Worm (Caenorhabditis elegans) whole organism, L4 larva: ENCODE measurements around the gene fipr-9.

Experiments
- D1046.2 ChIP-seq: fragments of 200-800 bp; sonication (Bioruptor generic); IDR thresholded peaks from 2 replicates; pipeline ENCODE4 v1.3.6; 2022; ENCODE audit warnings: missing genetic modification characterization, missing compliant biosample characterization
- F10B5.3 ChIP-seq: sonication (generic microtip); optimal IDR thresholded peaks from 2 replicates; lab custom pipeline; 2016; ENCODE audit warnings: mild to moderate bottlenecking, missing genetic modification characterization, missing compliant biosample characterization
- T20F7.1 ChIP-seq: fragments of 200-800 bp; sonication (Bioruptor generic); optimal IDR thresholded peaks from 2 replicates; lab custom pipeline; 2018; ENCODE audit warnings: mild to moderate bottlenecking, missing genetic modification characterization, missing compliant biosample characterization
- T26A8.4 ChIP-seq: fragments of 200-800 bp; sonication (Bioruptor generic); IDR thresholded peaks from 2 replicates; pipeline ENCODE4 v1.3.6; 2022; ENCODE audit warnings: missing genetic modification characterization, missing compliant biosample characterization
- Y48G9A.11 ChIP-seq: fragments of 200-800 bp; sonication (Bioruptor generic); IDR thresholded peaks from 2 replicates; pipeline ENCODE4 v1.3.6; 2022; ENCODE audit warnings: missing genetic modification reagents, missing genetic modification characterization, missing compliant biosample characterization
- Y75B8A.6 ChIP-seq: fragments of 200-800 bp; sonication (Bioruptor generic); IDR thresholded peaks from 2 replicates; pipeline ENCODE4 v1.3.6; 2022; ENCODE audit warnings: missing genetic modification reagents, missing genetic modification characterization, missing compliant biosample characterization
- aha-1 ChIP-seq: fragments of 150-350 bp; peaks from one replicate; lab custom pipeline; 2014; ENCODE audit warnings: missing biosample characterization, missing genetic modification characterization
- aly-2 ChIP-seq: sonication (generic microtip); optimal IDR thresholded peaks from 2 replicates; lab custom pipeline; 2018; ENCODE audit warnings: missing biosample characterization, missing genetic modification characterization
- ama-1 ChIP-seq: fragments of 150-350 bp; optimal IDR thresholded peaks from 2 replicates; lab custom pipeline; 2014; ENCODE audit warnings: inconsistent platforms, mixed read lengths
- ceh-20 ChIP-seq: fragments of 200-800 bp; sonication (Bioruptor generic); IDR thresholded peaks from 2 replicates; pipeline ENCODE4 v1.3.6; 2022; ENCODE audit warnings: missing genetic modification reagents, missing genetic modification characterization, missing compliant biosample characterization
- ceh-62 ChIP-seq: sonication (generic microtip); optimal IDR thresholded peaks from 2 replicates; lab custom pipeline; 2017; ENCODE audit warnings: missing biosample characterization, missing genetic modification characterization
- ces-1 ChIP-seq: fragments of 150-350 bp; sonication (generic microtip); optimal IDR thresholded peaks from 4 replicates; lab custom pipeline; 2014; ENCODE audit warnings: missing biosample characterization, missing genetic modification reagents, missing genetic modification characterization
- daf-12 ChIP-seq: fragments of 150-350 bp; optimal IDR thresholded peaks from 2 replicates; lab custom pipeline; 2014; ENCODE audit warnings: missing biosample characterization, missing genetic modification reagents, missing genetic modification characterization
- daf-16 ChIP-seq, 3 experiments: sonication (generic microtip); optimal IDR thresholded peaks; 2 replicates each; lab custom pipeline; 2016 to 2017; ENCODE audit warnings: missing genetic modification characterization in 3 of 3, missing genetic modification reagents in 3 of 3, mild to moderate bottlenecking in 2 of 3, missing compliant biosample characterization in 2 of 3, missing biosample characterization in 1 of 3, moderate library complexity in 1 of 3
- daf-19 ChIP-seq: fragments of 200-800 bp; sonication (Bioruptor generic); conservative IDR thresholded peaks from 2 replicates; pipeline ENCODE4 v1.3.6; 2022; ENCODE audit warnings: missing genetic modification characterization, missing compliant biosample characterization
- daf-8 ChIP-seq: fragments of 200-800 bp; sonication (Bioruptor generic); IDR thresholded peaks from 2 replicates; pipeline ENCODE4 v1.3.6; 2022; ENCODE audit warnings: missing genetic modification characterization, missing compliant biosample characterization
- dpl-1 ChIP-seq: fragments of 150-350 bp; optimal IDR thresholded peaks from 2 replicates; lab custom pipeline; 2014; ENCODE audit warnings: missing biosample characterization, missing genetic modification reagents, missing genetic modification characterization
- duxl-1 ChIP-seq: sonication (generic microtip); optimal IDR thresholded peaks from 2 replicates; lab custom pipeline; 2016; ENCODE audit warnings: mild to moderate bottlenecking, missing genetic modification characterization, moderate library complexity, missing compliant biosample characterization; ENCODE audit not compliant: poor library complexity
- egl-27 ChIP-seq: sonication (generic microtip); optimal IDR thresholded peaks from 3 replicates; lab custom pipeline; 2017; ENCODE audit warnings: missing biosample characterization, missing genetic modification reagents, missing genetic modification characterization
- fos-1 ChIP-seq: fragments of 150-350 bp; optimal IDR thresholded peaks from 2 replicates; lab custom pipeline; 2014; ENCODE audit warnings: missing biosample characterization, missing genetic modification characterization
- gei-8 ChIP-seq: fragments of 200-800 bp; sonication (Bioruptor generic); optimal IDR thresholded peaks from 2 replicates; lab custom pipeline; 2018; ENCODE audit warnings: mild to moderate bottlenecking, missing genetic modification characterization, missing compliant biosample characterization
- lin-13 ChIP-seq: fragments of 150-350 bp; optimal IDR thresholded peaks from 2 replicates; lab custom pipeline; 2014; ENCODE audit warnings: missing biosample characterization, missing genetic modification reagents, missing genetic modification characterization
- lin-15B ChIP-seq: fragments of 150-350 bp; sonication (generic microtip); optimal IDR thresholded peaks from 3 replicates; lab custom pipeline; 2014; ENCODE audit warnings: missing biosample characterization, missing genetic modification characterization
- lin-38 ChIP-seq: fragments of 200-800 bp; sonication (Bioruptor generic); IDR thresholded peaks from 2 replicates; pipeline ENCODE4 v1.3.6; 2022; ENCODE audit warnings: missing genetic modification reagents, missing genetic modification characterization, missing compliant biosample characterization
- lin-39 ChIP-seq: fragments of 150-350 bp; optimal IDR thresholded peaks from 2 replicates; lab custom pipeline; 2014; ENCODE audit warnings: missing biosample characterization, missing genetic modification reagents, missing genetic modification characterization
- lir-3 ChIP-seq: sonication (generic microtip); optimal IDR thresholded peaks from 2 replicates; lab custom pipeline; 2016; ENCODE audit warnings: mild to moderate bottlenecking, missing genetic modification characterization, missing compliant biosample characterization
- mes-2 ChIP-seq: sonication (generic microtip); optimal IDR thresholded peaks from 2 replicates; lab custom pipeline; 2016; ENCODE audit warnings: missing genotype, mild to moderate bottlenecking, missing genetic modification characterization, missing compliant biosample characterization; ENCODE audit not compliant: poor library complexity, severe bottlenecking
- nhr-11 ChIP-seq: fragments of 150-350 bp; optimal IDR thresholded peaks from 2 replicates; lab custom pipeline; 2014; ENCODE audit warnings: missing biosample characterization, missing genetic modification characterization
- nhr-25 ChIP-seq: sonication (generic microtip); optimal IDR thresholded peaks from 2 replicates; lab custom pipeline; 2017; ENCODE audit warnings: missing genetic modification characterization, mild to moderate bottlenecking, missing compliant biosample characterization, antibody characterized with exemption, moderate library complexity, borderline replicate concordance; ENCODE audit not compliant: insufficient read depth
- nhr-28 ChIP-seq: fragments of 150-350 bp; optimal IDR thresholded peaks from 2 replicates; lab custom pipeline; 2014; ENCODE audit warnings: missing biosample characterization, missing genetic modification characterization
- nhr-41 ChIP-seq: fragments of 200-800 bp; sonication (Bioruptor generic); IDR thresholded peaks from 2 replicates; pipeline ENCODE4 v1.3.6; 2022; ENCODE audit warnings: missing genetic modification reagents, missing genetic modification characterization, missing compliant biosample characterization
- nhr-48 ChIP-seq: sonication (generic microtip); optimal IDR thresholded peaks from 2 replicates; lab custom pipeline; 2016; ENCODE audit warnings: mild to moderate bottlenecking, missing genetic modification characterization, missing compliant biosample characterization
- nhr-77 ChIP-seq: fragments of 150-350 bp; optimal IDR thresholded peaks from 2 replicates; lab custom pipeline; 2014; ENCODE audit warnings: missing biosample characterization, missing genetic modification characterization
- pha-4 ChIP-seq, 2 experiments: fragments of 150-350 bp in 1 of 2; fragments of 200-800 bp in 1 of 2; sonication (Bioruptor generic) in 1 of 2; IDR thresholded peaks in 1 of 2; optimal IDR thresholded peaks in 1 of 2; 2 replicates each; pipeline versions ENCODE4 v1.3.6 to Lab custom; 2014 to 2022; ENCODE audit warnings: missing genetic modification characterization in 2 of 2, missing genetic modification reagents in 2 of 2, missing biosample characterization in 1 of 2, missing compliant biosample characterization in 1 of 2
- pqm-1 ChIP-seq: sonication (generic microtip); optimal IDR thresholded peaks from 2 replicates; lab custom pipeline; 2017; ENCODE audit warnings: missing biosample characterization, missing genetic modification characterization
- saeg-2 ChIP-seq: fragments of 200-800 bp; sonication (Bioruptor generic); IDR thresholded peaks from 2 replicates; pipeline ENCODE4 v1.3.6; 2022; ENCODE audit warnings: missing genetic modification reagents, missing genetic modification characterization, missing compliant biosample characterization
- sdz-12 ChIP-seq: fragments of 200-800 bp; sonication (Bioruptor generic); optimal IDR thresholded peaks from 2 replicates; lab custom pipeline; 2018; ENCODE audit warnings: mild to moderate bottlenecking, missing genetic modification characterization, missing compliant biosample characterization
- skn-1 ChIP-seq: fragments of 150-350 bp; optimal IDR thresholded peaks from 2 replicates; lab custom pipeline; 2014; ENCODE audit warnings: missing biosample characterization, missing genetic modification characterization
- snpc-1.2 ChIP-seq: fragments of 200-800 bp; sonication (Bioruptor generic); IDR thresholded peaks from 2 replicates; pipeline ENCODE4 v1.3.6; 2022; ENCODE audit warnings: missing genetic modification reagents, missing genetic modification characterization, missing compliant biosample characterization
- snpc-4 ChIP-seq: fragments of 150-350 bp; optimal IDR thresholded peaks from 2 replicates; lab custom pipeline; 2014; ENCODE audit warnings: missing biosample characterization, missing genetic modification characterization
- spr-1 ChIP-seq: sonication (generic microtip); optimal IDR thresholded peaks from 2 replicates; lab custom pipeline; 2016; ENCODE audit warnings: mild to moderate bottlenecking, missing genetic modification characterization, missing compliant biosample characterization
- unc-39 ChIP-seq: sonication (generic microtip); optimal IDR thresholded peaks from 2 replicates; lab custom pipeline; 2017; ENCODE audit warnings: missing biosample characterization, missing genetic modification characterization
- unc-62 ChIP-seq, 3 experiments: fragments of 150-350 bp in 1 of 3; sonication (generic microtip); optimal IDR thresholded peaks in 2 of 3; peaks in 1 of 3; 1 replicate in 1 of 3; 2 replicates in 2 of 3; lab custom pipeline; 2014 to 2017; ENCODE audit warnings: missing biosample characterization in 3 of 3, missing genetic modification characterization in 3 of 3, missing genetic modification reagents in 3 of 3, missing genotype in 1 of 3
- vab-7 ChIP-seq: fragments of 200-800 bp; sonication (Bioruptor generic); IDR thresholded peaks from 2 replicates; pipeline ENCODE4 v1.3.6; 2022; ENCODE audit warnings: missing genetic modification reagents, missing genetic modification characterization, missing compliant biosample characterization
- zag-1 ChIP-seq: fragments of 150-350 bp; optimal IDR thresholded peaks from 2 replicates; lab custom pipeline; 2014; ENCODE audit warnings: missing biosample characterization, missing genetic modification characterization
- zip-2 ChIP-seq: fragments of 150-350 bp; optimal IDR thresholded peaks from 2 replicates; lab custom pipeline; 2014; ENCODE audit warnings: missing biosample characterization, missing genetic modification characterization
- ztf-11 ChIP-seq: fragments of 150-350 bp; optimal IDR thresholded peaks from 2 replicates; lab custom pipeline; 2014; ENCODE audit warnings: missing biosample characterization, missing genetic modification characterization
- ztf-7 ChIP-seq: fragments of 150-350 bp; optimal IDR thresholded peaks from 2 replicates; lab custom pipeline; 2014; ENCODE audit warnings: missing biosample characterization, missing genetic modification characterization

The fipr-9 gene

DNA sequence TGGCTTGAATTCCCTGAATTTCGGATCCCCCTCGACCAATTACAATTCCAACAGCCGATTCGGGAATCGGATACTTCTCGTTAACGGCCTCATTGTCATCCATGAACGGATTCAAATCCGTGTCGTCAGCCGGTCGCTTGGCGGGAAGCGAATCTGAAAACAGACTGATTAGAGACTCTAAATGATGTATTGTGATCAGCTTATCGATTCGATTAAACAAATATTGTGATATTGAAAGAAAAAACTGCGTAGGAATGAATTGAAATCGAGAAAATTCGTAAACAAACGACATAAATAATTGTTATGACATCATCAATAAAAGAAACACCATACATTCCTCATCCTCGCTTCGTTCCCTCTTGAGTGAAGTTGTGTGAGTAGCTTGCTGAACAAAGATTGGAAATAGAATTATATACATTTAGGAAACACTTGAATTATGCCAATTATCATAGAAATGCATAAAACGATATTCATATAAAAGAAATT, 16.5 kb downstream of the fipr-9 start (continued):
- 0 out of 2 replicates have a peak, but pooled peaks have one; percentile 79 for TF ChIP-seq Y75B8A.6
- TF ChIP-seq nhr-11 = no peak
- TF ChIP-seq lir-3 (tag; lab: Kevin White, UChicago) = no peak
- TF ChIP-seq nhr-28 = no peak
- TF ChIP-seq ama-1 (lab: Kevin White, UChicago) = peak; percentile 87
- peak; percentile 3 for TF ChIP-seq mes-2 (tag; lab: Kevin White, UChicago)
- TF ChIP-seq Y48G9A.11 (GFP tag; lab: Robert Waterston, UW) = 0 out of 2 replicates have a peak, but pooled peaks have one; percentile 23
- TF ChIP-seq daf-19 = peak; percentile 32; the same call in 1 of the 2 replicates
- TF ChIP-seq saeg-2 = no peak
- TF ChIP-seq zag-1 (tag; lab: Kevin White, UChicago) = no peak
- TF ChIP-seq pha-4 (GFP tag; IDR thresholded peaks at IDR 0.05; lab: Robert Waterston, UW) = peak; percentile 50; the same call in 1 of the 2 replicates
- TF ChIP-seq pha-4 (tag; optimal IDR thresholded peaks at IDR 0.05; lab: Kevin White, UChicago) = no peak
- no peak for TF ChIP-seq nhr-25

DNA sequence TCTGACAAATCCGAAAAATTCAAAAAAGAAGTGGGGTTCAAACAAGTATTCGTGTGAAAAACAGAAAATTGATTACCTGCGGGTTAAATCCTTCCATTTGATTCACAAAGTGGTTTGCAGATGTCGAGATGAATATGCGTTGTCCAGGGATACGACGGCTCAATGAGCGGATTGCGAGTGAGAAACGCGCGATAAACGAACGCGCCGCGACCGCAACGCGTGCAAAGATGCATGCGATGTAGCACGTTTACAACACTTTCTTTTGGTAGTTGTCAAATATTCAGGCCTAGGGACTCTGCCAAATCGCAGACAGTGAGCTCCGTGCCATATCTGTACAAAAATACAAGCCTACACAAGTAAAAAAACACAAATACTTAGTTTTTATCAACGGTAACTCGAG, 17.2 kb downstream of the fipr-9 start, which contains the start of gene fubl-1:
fubl-1 (minus strand) TSS at position 202 of the 400 bp plus-strand sequence.
- TF ChIP-seq lin-13 (GFP tag; lab: Kevin White, UChicago) (no peak), nhr-25 (no peak), duxl-1 (tag; lab: Kevin White, UChicago) (no peak), pqm-1 (tag; lab: Kevin White, UChicago) (no peak), T26A8.4 (GFP tag; lab: Robert Waterston, UW) (no peak), unc-39 (no peak), fos-1 (tag; lab: Kevin White, UChicago) (no peak), ztf-7 (tag; lab: Kevin White, UChicago) (no peak), lin-38 (GFP tag; lab: Robert Waterston, UW) (peak; percentile 70), Y48G9A.11 (GFP tag; lab: Robert Waterston, UW) (peak; percentile 40; the same call in 1 of the 2 replicates), spr-1 (tag; lab: Kevin White, UChicago) (no peak), nhr-41 (GFP tag; lab: Robert Waterston, UW) (no peak), unc-62 (GFP tag; optimal IDR thresholded peaks at IDR 0.05 in 1 of 2; lab: Kevin White, UChicago) (peak in 1 of 2 experiments; percentile 28), unc-62 (tag; optimal IDR thresholded peaks at IDR 0.05; lab: Kevin White, UChicago) (no peak), nhr-48 (tag; lab: Kevin White, UChicago) (no peak), daf-12 (tag; lab: Kevin White, UChicago) (no peak), snpc-4 (no peak), gei-8 (GFP tag; lab: Kevin White, UChicago) (no peak), lin-39 (tag; lab: Kevin White, UChicago) (no peak), pha-4 (GFP tag; IDR thresholded peaks at IDR 0.05; lab: Robert Waterston, UW) (no peak), pha-4 (tag; optimal IDR thresholded peaks at IDR 0.05; lab: Kevin White, UChicago) (no peak), T20F7.1 (GFP tag; lab: Kevin White, UChicago) (no peak), lir-3 (tag; lab: Kevin White, UChicago) (no peak), aly-2 (no peak), lin-15B (tag; lab: Kevin White, UChicago) (no peak), ama-1 (lab: Kevin White, UChicago) (peak; percentile 75), daf-8 (no peak), snpc-1.2 (GFP tag; lab: Robert Waterston, UW) (no peak), ces-1 (GFP tag; lab: Kevin White, UChicago) (no peak), daf-16 (GFP tag; optimal IDR thresholded peaks at IDR 0.05; lab: Kevin White, UChicago) (no peak), daf-16 (tag; optimal IDR thresholded peaks at IDR 0.05; lab: Kevin White, UChicago) (no peak), aha-1 (peak; percentile 82), F10B5.3 (tag; lab: Kevin White, UChicago) (no peak), egl-27 (tag; lab: Kevin White, UChicago) (no peak), ceh-20 (GFP tag; lab: Robert Waterston, UW) (no peak), saeg-2 (no peak), skn-1 (no peak), sdz-12 (GFP tag; lab: Kevin White, UChicago) (no peak), nhr-77 (tag; lab: Kevin White, UChicago) (no peak), zip-2 (tag; lab: Kevin White, UChicago) (no peak), dpl-1 (GFP tag; lab: Kevin White, UChicago) (peak; percentile 14), ztf-11 (no peak), D1046.2 (GFP tag; lab: Robert Waterston, UW) (no peak), vab-7 (peak; percentile 39; the same call in 1 of the 2 replicates), ceh-62 (tag; lab: Kevin White, UChicago) (no peak)
